Fruit fly (Drosophila melanogaster) S2 (cell line): ENCODE results near the gene CG4367.

Experiments
- CG8478 ChIP-seq: fragments of >200 bp; optimal IDR thresholded peaks from 2 replicates; lab custom pipeline; 2018
- CTCF ChIP-seq, 2 experiments: fragments of >200 bp; optimal IDR thresholded peaks; 2 replicates each; lab custom pipeline; 2018

The CG4367 gene

DNA sequence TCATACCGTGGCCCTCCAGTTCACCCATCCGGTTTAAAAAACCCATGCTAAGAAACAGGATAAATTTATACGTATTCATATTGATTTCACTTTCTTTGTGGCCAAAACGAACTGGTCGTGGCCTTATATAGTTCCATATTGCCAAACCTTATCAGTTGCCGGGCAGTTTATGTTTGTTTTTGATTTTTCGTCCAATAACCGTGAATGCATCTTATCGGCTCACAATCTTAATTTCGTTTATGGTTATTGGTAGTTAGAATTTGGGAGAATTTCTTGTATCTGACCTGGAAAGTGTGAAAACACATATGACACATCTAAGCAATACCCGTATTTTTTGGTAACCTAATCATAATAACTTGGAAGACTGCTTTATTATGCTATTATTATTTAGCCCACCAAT lies at the start of gene CG4367:
CG4367 (minus strand) TSS at position 101 of the 400 bp plus-strand sequence.
- TF ChIP-seq CTCF (optimal IDR thresholded peaks at IDR 0.05; lab: Kevin White, UChicago), result no peak
- TF ChIP-seq CG8478, result no peak

DNA sequence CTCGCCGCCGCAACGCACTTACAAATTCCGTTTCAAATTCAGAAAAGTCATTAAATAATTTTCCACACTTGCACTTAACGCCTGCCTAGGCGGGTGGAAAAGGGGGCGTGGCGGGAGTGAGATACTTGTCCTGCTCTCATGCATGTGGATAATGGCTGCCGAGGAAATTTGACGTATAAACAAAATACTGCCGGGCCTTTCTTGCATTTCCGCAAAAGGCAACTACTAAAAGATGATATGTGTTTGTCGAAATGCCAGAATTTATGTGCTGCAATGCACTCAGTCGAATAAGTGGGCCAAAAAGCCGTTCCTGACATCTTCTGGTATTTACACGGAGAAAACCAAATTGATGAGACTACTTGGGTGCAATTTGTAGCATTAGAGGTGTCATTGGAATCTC lies 45.5 kb upstream of the CG4367 start:
- no peak for TF ChIP-seq CG8478
- TF ChIP-seq CTCF (optimal IDR thresholded peaks at IDR 0.05; lab: Kevin White, UChicago), result no peak

DNA sequence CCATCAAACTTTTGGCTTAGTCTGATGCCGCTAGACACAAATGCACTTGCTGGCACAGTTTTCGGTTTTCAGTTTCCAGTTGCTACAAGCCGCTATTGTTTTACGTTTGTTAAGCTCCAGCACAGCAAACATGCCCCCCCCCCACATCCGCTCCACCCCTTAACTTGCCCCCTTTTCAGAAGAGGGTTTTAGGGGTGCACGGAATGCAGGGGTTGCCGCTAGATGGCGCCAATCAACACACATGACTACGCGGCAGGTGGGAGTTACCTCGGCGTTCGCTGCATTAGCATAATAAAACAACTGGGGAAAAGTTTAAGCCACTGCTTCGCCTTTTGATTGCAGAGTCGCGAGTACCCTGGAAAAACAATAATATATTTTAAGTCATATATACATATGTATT lies 42.1 kb upstream of the CG4367 start:
- no peak for TF ChIP-seq CG8478
- TF ChIP-seq CTCF (optimal IDR thresholded peaks at IDR 0.05; lab: Kevin White, UChicago), result peak; percentile 62 to 63

DNA sequence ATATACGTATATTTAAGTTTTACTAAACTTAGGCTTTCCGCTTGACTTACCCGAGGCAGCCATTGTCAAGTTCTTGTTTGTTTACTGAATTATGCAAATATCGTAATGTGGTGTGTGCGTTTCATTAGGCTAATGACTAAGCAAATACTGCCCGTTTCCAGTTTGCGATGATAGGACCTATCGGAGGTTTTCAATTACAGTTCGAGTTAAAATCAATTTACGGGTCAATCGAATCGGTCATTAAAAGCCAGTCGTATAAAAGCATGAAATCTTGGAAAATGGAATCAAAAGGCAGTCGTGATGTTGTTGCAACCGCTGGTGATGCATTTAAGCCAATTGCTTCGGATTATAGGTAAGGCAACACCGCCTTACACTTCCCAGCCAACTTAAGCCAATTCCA lies 33.9 kb upstream of the CG4367 start, which contains the start of gene Ir92a:
Ir92a (plus strand) TSS at position 301 of the 400 bp plus-strand sequence.
- no peak for TF ChIP-seq CG8478
- no peak for TF ChIP-seq CTCF (optimal IDR thresholded peaks at IDR 0.05; lab: Kevin White, UChicago)

DNA sequence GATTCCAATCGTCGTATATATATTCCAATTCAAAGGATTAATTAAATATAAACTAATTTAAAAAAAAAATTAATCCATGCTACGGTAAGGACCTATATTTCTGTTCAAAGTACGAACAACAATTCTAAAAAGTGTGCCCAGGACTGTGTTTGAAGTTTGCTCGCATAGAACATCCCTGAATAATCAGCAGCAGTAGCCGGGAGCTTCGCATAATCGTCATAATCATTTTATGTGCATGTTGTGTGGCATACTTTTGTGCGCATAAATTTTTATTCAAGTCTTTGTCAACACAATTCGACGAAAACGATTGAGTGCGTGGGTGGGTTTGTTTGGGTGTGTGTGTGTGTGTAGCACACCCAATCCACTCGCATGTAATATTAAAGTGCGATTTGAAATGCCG lies 27.9 kb upstream of the CG4367 start:
- no peak for TF ChIP-seq CTCF (optimal IDR thresholded peaks at IDR 0.05; lab: Kevin White, UChicago)
- no peak for TF ChIP-seq CG8478

DNA sequence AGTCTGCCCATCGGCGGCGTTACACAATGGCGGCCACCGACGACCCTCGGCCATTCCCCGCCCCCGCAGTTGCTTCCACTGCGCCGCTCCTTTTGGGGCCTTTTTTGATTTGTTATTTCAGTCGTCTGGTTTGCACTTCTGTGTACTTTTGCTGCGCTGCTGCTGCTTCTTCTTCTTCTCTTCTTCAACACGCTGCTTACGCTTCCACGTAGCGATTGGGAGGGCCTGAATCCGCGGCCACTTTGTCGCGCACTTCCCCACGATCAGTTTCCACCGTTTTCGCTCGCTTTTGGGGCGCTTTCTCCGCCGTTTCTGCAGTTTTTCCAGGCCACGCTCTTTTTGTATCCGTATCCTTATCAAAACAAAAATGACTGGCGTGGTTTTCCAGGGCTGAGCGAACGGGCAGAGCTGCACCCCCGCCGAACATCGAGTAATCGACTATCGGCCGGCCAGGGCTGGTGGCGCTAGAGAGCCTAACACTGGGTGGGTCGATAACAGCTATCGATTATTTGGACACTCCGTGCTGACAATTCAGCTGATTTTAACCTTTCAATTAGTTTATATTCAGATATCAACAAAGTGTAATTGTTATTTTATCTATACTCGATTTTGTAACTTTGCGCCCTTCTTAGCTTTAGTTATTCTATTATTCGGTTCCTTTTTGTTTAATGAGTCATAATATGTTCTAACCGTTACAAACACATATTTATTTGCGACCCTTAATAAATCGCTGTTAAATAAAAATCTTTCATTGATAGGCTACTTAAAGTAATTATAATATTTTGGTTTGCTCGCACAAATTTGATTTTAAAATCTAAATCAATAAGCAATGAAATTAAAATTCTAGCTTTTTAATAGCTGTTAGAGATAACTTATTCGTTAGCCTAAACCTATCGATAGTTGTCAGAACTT lies 23.1 kb upstream of the CG4367 start, which contains the start of the genes CG4360 and Sirt2:
CG4360 (minus strand) TSS at position 432 of the 912 bp plus-strand sequence.
Sirt2 (plus strand) TSS at position 894 of the 912 bp plus-strand sequence.
- TF ChIP-seq CG8478 (no peak), CTCF (optimal IDR thresholded peaks at IDR 0.05; lab: Kevin White, UChicago) (peak in 1 of 2 experiments; percentile 21)

DNA sequence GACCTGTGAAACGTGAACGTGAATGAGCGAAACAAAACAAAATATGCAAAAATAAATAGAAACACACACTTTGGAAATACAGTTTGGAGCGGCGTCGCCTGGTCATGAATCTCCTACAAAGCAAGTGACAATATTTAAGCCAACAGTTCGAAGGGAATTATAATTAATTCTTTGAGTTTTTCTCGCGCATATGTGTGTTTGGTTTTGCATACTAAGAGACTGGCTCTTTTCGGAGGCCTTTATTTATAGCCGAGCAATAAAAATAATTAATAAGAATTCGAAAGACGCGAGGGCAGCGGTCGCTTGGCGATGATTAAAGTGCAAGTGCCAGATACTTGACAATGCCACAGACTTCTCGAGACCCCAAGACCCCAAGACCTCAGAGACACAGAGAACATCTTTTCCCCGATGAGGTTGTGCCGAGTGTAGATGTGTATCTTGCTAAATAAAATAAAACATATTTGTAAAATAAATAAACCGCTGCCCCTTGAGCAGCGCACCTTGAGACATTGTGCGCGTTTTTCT lies 13.5 kb upstream of the CG4367 start:
- TF ChIP-seq CG8478 (no peak), CTCF (optimal IDR thresholded peaks at IDR 0.05; lab: Kevin White, UChicago) (no peak)

DNA sequence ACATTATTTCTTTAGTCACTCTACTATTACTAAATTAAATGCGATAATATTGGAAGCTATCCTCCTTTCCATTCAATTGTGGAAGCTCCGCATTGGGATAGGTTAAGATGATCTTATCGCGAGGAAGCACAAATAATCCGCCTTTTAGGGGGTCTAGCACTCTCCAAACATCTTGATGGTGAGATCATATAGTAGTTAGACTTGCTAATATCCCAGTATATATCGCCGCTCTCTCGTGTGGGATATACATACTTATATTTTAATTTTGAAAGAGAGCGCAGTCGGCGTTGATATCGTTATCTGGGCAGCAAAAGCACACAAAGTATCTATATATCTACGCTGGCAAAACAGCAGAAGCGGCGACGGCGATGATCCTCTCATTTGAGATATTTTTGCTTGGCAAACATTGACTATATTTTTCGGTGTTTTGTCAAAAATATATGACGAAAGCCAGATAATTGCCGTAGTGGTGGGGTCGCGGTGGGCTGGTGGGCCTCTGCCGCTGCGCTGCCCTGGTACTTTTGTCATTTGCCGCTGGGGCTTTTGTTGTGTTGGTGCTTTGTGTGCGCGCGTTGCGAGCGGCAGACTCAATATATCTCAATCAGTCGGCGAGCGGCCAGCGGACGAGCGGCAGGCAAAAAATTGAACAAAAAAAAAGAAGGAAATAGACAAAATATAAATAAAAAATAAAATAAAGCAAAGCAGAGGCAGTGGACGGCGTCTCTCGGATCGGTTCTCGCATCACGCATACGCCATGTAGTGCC lies 12.8 kb upstream of the CG4367 start:
- TF ChIP-seq CG8478 (no peak), CTCF (optimal IDR thresholded peaks at IDR 0.05; lab: Kevin White, UChicago) (no peak)

DNA sequence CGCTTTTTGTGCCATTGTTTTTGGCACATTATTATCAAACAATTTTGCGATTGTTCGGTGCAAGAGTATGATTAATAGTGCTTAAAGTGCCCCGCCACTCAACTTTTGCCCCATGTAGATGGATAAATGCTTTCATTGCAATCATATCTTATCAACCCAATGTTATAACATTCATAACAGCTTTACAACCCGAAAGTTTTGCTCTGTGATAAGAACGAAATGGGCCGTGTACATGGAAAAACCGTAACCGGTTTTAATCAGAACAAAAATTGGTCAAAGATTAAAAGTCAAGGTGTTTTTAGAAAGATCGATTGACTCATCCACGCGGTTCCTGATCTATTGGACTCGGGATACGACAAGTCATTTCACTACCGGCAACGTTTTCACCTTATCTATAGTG lies 11.8 kb upstream of the CG4367 start:
- TF ChIP-seq CTCF (optimal IDR thresholded peaks at IDR 0.05; lab: Kevin White, UChicago) (no peak), CG8478 (no peak)

DNA sequence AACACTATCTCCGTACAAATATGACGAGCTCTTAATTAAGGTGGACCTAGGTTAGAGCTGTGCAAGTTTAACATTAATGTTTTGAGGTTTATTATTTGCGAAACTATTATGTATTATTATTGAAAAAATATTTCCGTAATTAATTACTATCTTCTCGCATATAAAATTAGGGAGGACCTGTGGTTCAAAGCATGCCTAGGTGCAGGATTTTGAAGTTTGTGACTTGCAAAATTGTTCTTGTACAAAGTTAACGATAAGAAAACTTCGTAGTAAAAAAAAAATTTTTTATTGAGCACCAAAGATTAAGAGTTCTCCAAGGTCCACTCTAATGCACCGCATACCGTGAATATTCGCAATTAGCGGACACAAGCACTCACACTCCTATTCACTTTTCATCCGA lies 8.1 kb upstream of the CG4367 start:
- TF ChIP-seq CTCF (optimal IDR thresholded peaks at IDR 0.05; lab: Kevin White, UChicago), result no peak
- TF ChIP-seq CG8478, result no peak

DNA sequence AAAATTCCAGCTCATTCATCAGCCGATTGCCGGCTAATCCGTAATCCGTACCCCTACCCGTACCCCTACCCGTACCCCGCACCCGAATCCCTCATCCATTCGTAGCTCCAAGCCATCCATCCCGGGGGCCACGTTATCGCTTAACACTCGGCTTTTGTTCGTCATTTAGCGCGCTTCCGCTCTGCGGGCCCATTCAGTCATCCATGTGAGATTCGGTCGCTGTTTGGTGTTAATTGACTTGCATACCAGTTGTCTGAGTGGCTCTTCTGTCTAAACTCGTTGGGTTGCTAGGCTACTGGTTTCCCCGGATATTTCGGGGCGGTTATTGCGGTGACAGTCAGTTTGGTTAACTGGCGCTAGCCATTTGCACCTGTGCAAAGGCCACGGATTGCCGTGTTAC lies 6.6 kb upstream of the CG4367 start:
- TF ChIP-seq CTCF (optimal IDR thresholded peaks at IDR 0.05; lab: Kevin White, UChicago) (no peak), CG8478 (no peak)

DNA sequence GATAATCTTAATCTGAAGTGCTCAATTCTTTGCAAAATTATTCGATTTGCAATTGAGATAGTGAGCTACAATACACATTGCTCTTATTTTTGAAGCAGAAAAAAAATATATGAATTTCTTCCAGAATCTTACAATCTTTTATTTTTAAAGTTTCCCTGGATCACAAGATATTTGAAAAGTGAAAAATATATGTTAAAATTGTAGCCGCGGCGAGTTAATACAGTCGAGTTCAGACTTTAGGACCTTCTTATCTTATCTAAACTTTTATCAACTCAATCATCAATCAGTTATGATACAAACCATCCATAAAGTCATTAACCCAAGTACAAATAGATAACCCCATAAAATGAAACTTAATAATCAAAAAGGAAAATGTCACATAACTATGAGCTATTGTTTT lies 6.1 kb upstream of the CG4367 start:
- TF ChIP-seq CG8478 (no peak), CTCF (optimal IDR thresholded peaks at IDR 0.05; lab: Kevin White, UChicago) (no peak)

DNA sequence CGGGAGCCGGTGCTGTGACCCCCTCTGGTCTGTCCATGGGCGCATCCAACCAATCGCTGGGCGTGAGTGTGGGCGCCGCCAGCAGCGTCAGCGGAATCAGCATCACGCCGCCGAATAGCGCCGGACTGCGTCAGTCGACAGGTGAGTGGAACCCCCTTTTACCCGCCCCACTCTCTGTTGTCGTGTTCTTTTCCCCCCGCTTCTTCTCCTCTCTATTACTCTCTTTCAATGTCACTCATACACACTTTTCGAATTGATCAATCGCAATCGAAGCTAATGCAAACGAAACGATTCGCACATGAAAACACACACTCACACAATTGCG lies 5.7 kb upstream of the CG4367 start:
- TF ChIP-seq CG8478 (no peak), CTCF (optimal IDR thresholded peaks at IDR 0.05; lab: Kevin White, UChicago) (no peak)

DNA sequence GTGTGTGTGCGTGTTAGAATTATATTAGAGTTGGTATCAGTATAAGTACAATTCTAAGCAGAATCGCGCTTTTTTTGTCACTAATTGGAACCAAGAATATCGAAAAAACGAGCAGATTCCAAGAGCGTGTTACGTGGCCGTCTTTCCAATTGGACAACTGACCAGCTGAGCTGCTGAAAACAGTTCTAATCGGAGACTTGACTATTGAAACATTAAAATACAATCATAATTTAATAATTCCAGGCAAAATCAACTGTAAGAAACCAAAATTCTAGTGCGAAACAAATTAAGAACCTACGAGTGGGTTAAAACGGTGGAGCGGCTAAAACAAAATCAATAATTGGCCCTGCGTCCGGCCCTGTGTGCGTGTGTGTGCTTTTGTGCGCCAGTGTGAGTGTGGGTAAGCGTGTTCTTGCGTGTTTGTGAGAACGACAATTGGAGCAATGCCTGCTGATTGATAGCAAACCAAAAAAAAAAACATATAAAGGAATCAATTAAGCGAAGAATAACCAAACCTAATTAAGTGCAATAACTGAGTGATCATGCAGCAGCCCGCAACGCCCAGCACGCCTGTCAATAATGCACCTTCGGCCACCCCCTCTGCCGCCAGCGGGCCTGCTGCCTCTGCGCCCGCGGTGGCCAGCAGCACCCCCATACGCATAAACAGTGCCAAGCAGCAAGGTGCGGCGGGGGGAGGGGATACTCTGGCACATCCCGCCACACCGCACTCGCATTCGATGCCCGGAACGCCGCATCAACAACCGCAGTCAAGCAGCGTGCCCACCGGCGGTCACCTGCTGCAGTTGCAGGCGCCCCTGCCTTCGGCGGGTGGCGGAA lies 5.1 kb upstream of the CG4367 start:
- no peak for TF ChIP-seq CG8478
- no peak for TF ChIP-seq CTCF (optimal IDR thresholded peaks at IDR 0.05; lab: Kevin White, UChicago)
